Fruit fly (Drosophila melanogaster): Measurements from ENCODE around the gene Mnat9.

Gene Mnat9

DNA sequence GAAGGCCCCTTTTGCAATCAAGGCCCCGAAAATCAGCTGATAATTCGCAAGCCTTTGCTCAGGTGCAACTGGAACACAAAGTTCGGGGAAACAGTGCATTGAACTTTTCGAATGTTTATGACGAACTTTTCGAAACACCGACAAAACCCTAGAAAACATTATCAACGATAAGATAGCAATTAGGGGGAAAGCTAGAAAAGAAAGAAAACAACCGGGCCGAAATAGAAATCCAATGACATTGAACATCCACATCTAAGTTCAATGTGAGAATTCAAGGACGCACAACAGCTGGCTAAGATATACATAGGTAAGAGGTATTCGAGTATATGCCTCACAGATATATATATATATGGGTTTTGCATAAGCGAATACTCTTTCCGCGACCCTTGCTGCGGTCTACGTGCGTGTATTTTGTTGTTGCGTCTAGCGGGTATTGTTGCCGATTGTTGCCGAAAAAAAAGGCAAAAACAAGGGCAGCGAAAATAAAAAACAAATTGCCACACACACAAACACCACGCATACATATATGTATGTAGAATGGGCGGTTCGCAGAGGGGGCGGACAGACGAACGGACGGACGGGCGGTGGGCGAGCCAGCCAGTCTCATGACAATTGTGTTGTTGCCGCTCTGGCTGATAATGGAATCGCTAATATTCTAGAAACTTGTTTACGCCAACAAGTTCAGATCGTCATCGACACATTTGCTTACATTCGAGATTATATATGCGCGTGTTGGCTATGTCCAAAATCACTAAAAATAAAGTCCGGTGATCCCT lies 16.2 kb downstream of the Mnat9 start (continued):
- peak; percentile 13 for TF ChIP-seq caup (GFP tag; optimal IDR thresholded peaks at IDR 0.05; ENCODE audit: severe bottlenecking)
- no peak for TF ChIP-seq bab2 (GFP tag; optimal IDR thresholded peaks at IDR 0.05)
- TF ChIP-seq Drgx (GFP tag; IDR thresholded peaks at IDR 0.05): no peak
- TF ChIP-seq CG11247 (GFP tag; IDR thresholded peaks at IDR 0.05): no peak
- no peak for TF ChIP-seq CG17186 (GFP tag; optimal IDR thresholded peaks at IDR 0.05)
- TF ChIP-seq Side (GFP tag; optimal IDR thresholded peaks at IDR 0.05): no peak
- no peak for TF ChIP-seq Atf6 (GFP tag; IDR thresholded peaks at IDR 0.05)
- no peak for TF ChIP-seq Camta (GFP tag; optimal IDR thresholded peaks at IDR 0.05)
- TF ChIP-seq otp (GFP tag; IDR thresholded peaks at IDR 0.05): no peak
- TF ChIP-seq corto (GFP tag; optimal IDR thresholded peaks at IDR 0.05): peak; percentile 23
- no peak for TF ChIP-seq E2f2 (GFP tag; IDR thresholded peaks at IDR 0.05)
- TF ChIP-seq CG11695 (GFP tag; IDR thresholded peaks at IDR 0.05): no peak
- TF ChIP-seq vfl (GFP tag; optimal IDR thresholded peaks at IDR 0.05): no peak
- TF ChIP-seq tll (GFP tag; optimal IDR thresholded peaks at IDR 0.05): no peak
- peak; percentile 8 for TF ChIP-seq ERR (GFP tag; optimal IDR thresholded peaks at IDR 0.05)
- TF ChIP-seq kah (GFP tag; optimal IDR thresholded peaks at IDR 0.05): no peak
- TF ChIP-seq CG7839 (tag; optimal IDR thresholded peaks at IDR 0.05): no peak
- no peak for TF ChIP-seq CG3065 (GFP tag; optimal IDR thresholded peaks at IDR 0.05)
- no peak for TF ChIP-seq CG4617 (GFP tag; optimal IDR thresholded peaks at IDR 0.05; ENCODE audit: borderline replicate concordance)
- TF ChIP-seq CG12769 (tag; optimal IDR thresholded peaks at IDR 0.05): peak; percentile 37
- TF ChIP-seq CG1529 (GFP tag; optimal IDR thresholded peaks at IDR 0.05): no peak
- TF ChIP-seq sens-2 (GFP tag; IDR thresholded peaks at IDR 0.05): no peak
- 0 out of 2 replicates have a peak, but pooled peaks have one; percentile 10 for TF ChIP-seq CG32532 (GFP tag; IDR thresholded peaks at IDR 0.05)
- no peak for TF ChIP-seq tna (GFP tag; IDR thresholded peaks at IDR 0.05; ENCODE audit: partially characterized antibody)
- no peak for TF ChIP-seq vvl (GFP tag; IDR thresholded peaks at IDR 0.05)
- no peak for TF ChIP-seq CG13123 (GFP tag; optimal IDR thresholded peaks at IDR 0.05)
- no peak for TF ChIP-seq ro (GFP tag; IDR thresholded peaks at IDR 0.05)
- no peak for TF ChIP-seq Chrac-16 (GFP tag; optimal IDR thresholded peaks at IDR 0.05)
- TF ChIP-seq Hmr (GFP tag; optimal IDR thresholded peaks at IDR 0.05): no peak
- TF ChIP-seq Antp (GFP tag; optimal IDR thresholded peaks at IDR 0.05): no peak
- TF ChIP-seq B-H1 (GFP tag; IDR thresholded peaks at IDR 0.05): no peak
- no peak for TF ChIP-seq CG4707 (GFP tag; optimal IDR thresholded peaks at IDR 0.05)
- peak; percentile 83 for TF ChIP-seq CG34376 (GFP tag; optimal IDR thresholded peaks at IDR 0.05)
- TF ChIP-seq ap (GFP tag; IDR thresholded peaks at IDR 0.05): no peak
- TF ChIP-seq ftz-f1 (GFP tag; optimal IDR thresholded peaks at IDR 0.05): peak; percentile 87
- TF ChIP-seq lov (optimal IDR thresholded peaks at IDR 0.05): no peak
- TF ChIP-seq lov (GFP tag; IDR thresholded peaks at IDR 0.05): no peak
- TF ChIP-seq CG13624 (GFP tag; optimal IDR thresholded peaks at IDR 0.05): no peak
- TF ChIP-seq gfzf (GFP tag; optimal IDR thresholded peaks at IDR 0.05): no peak
- no peak; the same call in 2 of the 3 replicates for TF ChIP-seq CG34422 (GFP tag; IDR thresholded peaks at IDR 0.05)
- no peak for TF ChIP-seq CG18764 (GFP tag; optimal IDR thresholded peaks at IDR 0.05)
- TF ChIP-seq rib (GFP tag; IDR thresholded peaks at IDR 0.05): peak; percentile 65; the same call in 1 of the 2 replicates
- no peak for TF ChIP-seq ac (GFP tag; optimal IDR thresholded peaks at IDR 0.05)
- TF ChIP-seq bigmax (GFP tag; optimal IDR thresholded peaks at IDR 0.05): no peak
- TF ChIP-seq lab (GFP tag; optimal IDR thresholded peaks at IDR 0.05): peak; percentile 31
- no peak for TF ChIP-seq CG11085 (GFP tag; IDR thresholded peaks at IDR 0.05)
- no peak for TF ChIP-seq ranshi (GFP tag; IDR thresholded peaks at IDR 0.05)
- TF ChIP-seq CG14014 (GFP tag; IDR thresholded peaks at IDR 0.05): no peak
- no peak for TF ChIP-seq CG10321 (GFP tag; IDR thresholded peaks at IDR 0.05)
- no peak for TF ChIP-seq Mrtf (GFP tag; IDR thresholded peaks at IDR 0.05)

Measured in whole organism, embryonic.